Worm (Caenorhabditis elegans) whole organism, mixed stage, embryonic: ENCODE data around the gene pgl-3.

Source experiments
- unc-62 ChIP-seq: fragments of 150-350 bp; optimal IDR thresholded peaks from 2 replicates; lab custom pipeline; 2014; ENCODE audit warnings: missing biosample characterization, missing genetic modification reagents, missing genetic modification characterization
- zip-8 ChIP-seq: fragments of 150-350 bp; optimal IDR thresholded peaks from 2 replicates; lab custom pipeline; 2014; ENCODE audit warnings: missing biosample characterization, missing genetic modification characterization

ce11 chrV:4775140-4775539, 19.4 kb downstream of the pgl-3 start:
- no peak for TF ChIP-seq unc-62 (GFP tag; lab: Kevin White, UChicago)
- no peak for TF ChIP-seq zip-8
